Worm (Caenorhabditis elegans) whole organism, L1 larva: ENCODE results near the gene ets-7.

ENCODE experiments used
- C16A3.4 ChIP-seq: fragments of 150-350 bp; optimal IDR thresholded peaks from 2 replicates; lab custom pipeline; 2014; ENCODE audit warnings: missing biosample characterization, missing genetic modification characterization
- alr-1 ChIP-seq: fragments of 200-800 bp; sonication (Bioruptor generic); optimal IDR thresholded peaks from 2 replicates; lab custom pipeline; 2018; ENCODE audit warnings: borderline replicate concordance, mild to moderate bottlenecking, missing genetic modification characterization, missing compliant biosample characterization
- aly-2 ChIP-seq: fragments of 150-350 bp; optimal IDR thresholded peaks from 2 replicates; lab custom pipeline; 2014; ENCODE audit warnings: missing biosample characterization, missing genetic modification characterization
- blmp-1 ChIP-seq: fragments of 150-350 bp; optimal IDR thresholded peaks from 2 replicates; lab custom pipeline; 2014; ENCODE audit warnings: missing biosample characterization, missing genetic modification characterization
- dpl-1 ChIP-seq, 3 experiments: fragments of 150-350 bp in 2 of 3; sonication (generic microtip) in 1 of 3; optimal IDR thresholded peaks; 2 replicates each; lab custom pipeline; 2014 to 2017; ENCODE audit warnings: missing biosample characterization in 3 of 3, missing genetic modification characterization in 3 of 3, missing genetic modification reagents in 3 of 3
- elt-3 ChIP-seq, 6 experiments: fragments of 150-350 bp in 1 of 6; sonication (generic microtip); optimal IDR thresholded peaks; 2 replicates each; lab custom pipeline; 2017 to 2018; ENCODE audit warnings: missing biosample characterization in 6 of 6, missing genetic modification characterization in 6 of 6, inconsistent platforms in 1 of 6
- grh-1 ChIP-seq: fragments of 200-800 bp; sonication (Bioruptor generic); IDR thresholded peaks from 2 replicates; pipeline ENCODE4 v1.3.6; 2022; ENCODE audit warnings: missing genetic modification reagents, missing genetic modification characterization, missing compliant biosample characterization
- sox-4 ChIP-seq: sonication (generic microtip); optimal IDR thresholded peaks from 2 replicates; lab custom pipeline; 2016; ENCODE audit warnings: missing genetic modification characterization, missing compliant biosample characterization
- tbx-2 ChIP-seq: sonication (generic microtip); optimal IDR thresholded peaks from 2 replicates; lab custom pipeline; 2016; ENCODE audit warnings: missing genetic modification characterization, missing compliant biosample characterization
- unc-86 ChIP-seq: sonication (generic microtip); optimal IDR thresholded peaks from 2 replicates; lab custom pipeline; 2016; ENCODE audit warnings: missing genetic modification characterization, missing compliant biosample characterization

- TF ChIP-seq elt-3 (tag; optimal IDR thresholded peaks at IDR 0.05; lab: Kevin White, UChicago) (no peak), sox-4 (tag; lab: Kevin White, UChicago) (no peak), alr-1 (tag; lab: Kevin White, UChicago) (no peak), grh-1 (GFP tag; lab: Robert Waterston, UW) (no peak), aly-2 (no peak), blmp-1 (tag; lab: Kevin White, UChicago) (no peak), dpl-1 (GFP tag; optimal IDR thresholded peaks at IDR 0.05; lab: Kevin White, UChicago) (no peak), tbx-2 (tag; lab: Kevin White, UChicago) (no peak), unc-86 (tag; lab: Kevin White, UChicago) (no peak), C16A3.4 (tag; lab: Kevin White, UChicago) (no peak)
Observed at ce11 chrV:7522279-7522678, 36.3 kb downstream of the ets-7 start, which contains the start of gene C54F6.15.
